Worm (Caenorhabditis elegans) whole organism, L4 larva: ENCODE results near the gene Y39G8B.10.
"Not testable (repeated sequence)": the region's sequence is repeated elsewhere in the genome, so short reads cannot be mapped to it uniquely, and the experiment has no call there.

Source experiments
- D1046.2 ChIP-seq: fragments of 200-800 bp; sonication (Bioruptor generic); IDR thresholded peaks from 2 replicates; pipeline ENCODE4 v1.3.6; 2022; ENCODE audit warnings: missing genetic modification characterization, missing compliant biosample characterization
- F26F4.8 ChIP-seq: fragments of 200-800 bp; sonication (Bioruptor generic); conservative IDR thresholded peaks from 2 replicates; pipeline ENCODE4 v1.3.6; 2022; ENCODE audit warnings: missing genetic modification characterization, missing compliant biosample characterization
- F44E2.7 ChIP-seq: fragments of 200-800 bp; sonication (Bioruptor generic); IDR thresholded peaks from 2 replicates; pipeline ENCODE4 v2.1.2; 2022; ENCODE audit warnings: missing genetic modification characterization, missing compliant biosample characterization
- F49E8.2 ChIP-seq: sonication (generic microtip); optimal IDR thresholded peaks from 2 replicates; lab custom pipeline; 2016; ENCODE audit warnings: missing compliant biosample characterization, mild to moderate bottlenecking, missing genetic modification characterization, borderline replicate concordance
- T26A8.4 ChIP-seq: fragments of 200-800 bp; sonication (Bioruptor generic); IDR thresholded peaks from 2 replicates; pipeline ENCODE4 v1.3.6; 2022; ENCODE audit warnings: missing genetic modification characterization, missing compliant biosample characterization
- Y105C5A.15 ChIP-seq: fragments of 200-800 bp; sonication (Bioruptor generic); IDR thresholded peaks from 2 replicates; pipeline ENCODE4 v1.3.6; 2022; ENCODE audit warnings: missing genetic modification characterization, missing compliant biosample characterization
- Y48G9A.11 ChIP-seq: fragments of 200-800 bp; sonication (Bioruptor generic); IDR thresholded peaks from 2 replicates; pipeline ENCODE4 v1.3.6; 2022; ENCODE audit warnings: missing genetic modification reagents, missing genetic modification characterization, missing compliant biosample characterization
- Y5F2A.4 ChIP-seq: fragments of 200-800 bp; sonication (Bioruptor generic); optimal IDR thresholded peaks from 2 replicates; lab custom pipeline; 2018; ENCODE audit warnings: mild to moderate bottlenecking, missing genetic modification characterization, missing compliant biosample characterization
- Y75B8A.6 ChIP-seq: fragments of 200-800 bp; sonication (Bioruptor generic); IDR thresholded peaks from 2 replicates; pipeline ENCODE4 v1.3.6; 2022; ENCODE audit warnings: missing genetic modification reagents, missing genetic modification characterization, missing compliant biosample characterization
- arid-1 ChIP-seq: fragments of 200-800 bp; sonication (Bioruptor generic); conservative IDR thresholded peaks from 2 replicates; pipeline ENCODE4 v1.3.6; 2022; ENCODE audit warnings: missing genetic modification reagents, missing genetic modification characterization, missing compliant biosample characterization
- ces-1 ChIP-seq: fragments of 150-350 bp; sonication (generic microtip); optimal IDR thresholded peaks from 4 replicates; lab custom pipeline; 2014; ENCODE audit warnings: missing biosample characterization, missing genetic modification reagents, missing genetic modification characterization
- ctbp-1 ChIP-seq: fragments of 200-800 bp; sonication (Bioruptor generic); IDR thresholded peaks from 2 replicates; pipeline ENCODE4 v1.3.6; 2022; ENCODE audit warnings: missing genetic modification reagents, missing genetic modification characterization, missing compliant biosample characterization
- daf-8 ChIP-seq: fragments of 200-800 bp; sonication (Bioruptor generic); IDR thresholded peaks from 2 replicates; pipeline ENCODE4 v1.3.6; 2022; ENCODE audit warnings: missing genetic modification characterization, missing compliant biosample characterization
- dmd-6 ChIP-seq: fragments of 200-800 bp; sonication (Bioruptor generic); IDR thresholded peaks from 2 replicates; pipeline ENCODE4 v1.3.6; 2022; ENCODE audit warnings: missing genetic modification reagents, missing genetic modification characterization, missing compliant biosample characterization
- dmd-8 ChIP-seq: fragments of 200-800 bp; sonication (Bioruptor generic); IDR thresholded peaks from 2 replicates; pipeline ENCODE4 v1.3.6; 2022; ENCODE audit warnings: missing genetic modification characterization, missing compliant biosample characterization
- duxl-1 ChIP-seq: sonication (generic microtip); optimal IDR thresholded peaks from 2 replicates; lab custom pipeline; 2016; ENCODE audit warnings: mild to moderate bottlenecking, missing genetic modification characterization, moderate library complexity, missing compliant biosample characterization; ENCODE audit not compliant: poor library complexity
- dve-1 ChIP-seq: sonication (generic microtip); optimal IDR thresholded peaks from 2 replicates; lab custom pipeline; 2017; ENCODE audit warnings: antibody characterized with exemption, mild to moderate bottlenecking, missing genetic modification characterization, missing compliant biosample characterization; ENCODE audit not compliant: insufficient read depth
- egl-43 ChIP-seq: fragments of 200-800 bp; sonication (Bioruptor generic); IDR thresholded peaks from 2 replicates; pipeline ENCODE4 v1.3.6; 2022; ENCODE audit warnings: missing genetic modification reagents, missing genetic modification characterization, missing compliant biosample characterization
- fos-1 ChIP-seq: fragments of 150-350 bp; optimal IDR thresholded peaks from 2 replicates; lab custom pipeline; 2014; ENCODE audit warnings: missing biosample characterization, missing genetic modification characterization
- hmg-1.1 ChIP-seq: fragments of 200-800 bp; sonication (Bioruptor generic); IDR thresholded peaks from 2 replicates; pipeline ENCODE4 v1.3.6; 2022; ENCODE audit warnings: missing genetic modification reagents, missing genetic modification characterization, missing compliant biosample characterization
- lim-7 ChIP-seq: fragments of 200-800 bp; sonication (Bioruptor generic); IDR thresholded peaks from 2 replicates; pipeline ENCODE4 v1.3.6; 2022; ENCODE audit warnings: missing genetic modification characterization, missing compliant biosample characterization
- lin-29 ChIP-seq: fragments of 200-800 bp; sonication (Bioruptor generic); IDR thresholded peaks from 2 replicates; pipeline ENCODE4 v1.3.6; 2022; ENCODE audit warnings: missing genetic modification reagents, missing genetic modification characterization, missing compliant biosample characterization
- madf-5 ChIP-seq, 2 experiments: fragments of 200-800 bp; sonication (Bioruptor generic); IDR thresholded peaks; 2 replicates each; pipeline ENCODE4 v1.3.6; 2022; ENCODE audit warnings: missing compliant biosample characterization in 2 of 2, missing genetic modification characterization in 2 of 2
- mxl-2 ChIP-seq: fragments of 200-800 bp; sonication (Bioruptor generic); conservative IDR thresholded peaks from 2 replicates; pipeline ENCODE4 v1.3.6; 2022; ENCODE audit warnings: missing genetic modification reagents, missing genetic modification characterization, missing compliant biosample characterization
- mxl-3 ChIP-seq: fragments of 200-800 bp; sonication (Bioruptor generic); optimal IDR thresholded peaks from 2 replicates; lab custom pipeline; 2018; ENCODE audit warnings: mild to moderate bottlenecking, missing genetic modification characterization, missing compliant biosample characterization
- nhr-10 ChIP-seq: fragments of 150-350 bp; optimal IDR thresholded peaks from 2 replicates; lab custom pipeline; 2014; ENCODE audit warnings: missing biosample characterization, missing genetic modification characterization
- nhr-102 ChIP-seq: sonication (generic microtip); optimal IDR thresholded peaks from 2 replicates; lab custom pipeline; 2016; ENCODE audit warnings: mild to moderate bottlenecking, missing genetic modification characterization, moderate library complexity, missing compliant biosample characterization
- nhr-41 ChIP-seq: fragments of 200-800 bp; sonication (Bioruptor generic); IDR thresholded peaks from 2 replicates; pipeline ENCODE4 v1.3.6; 2022; ENCODE audit warnings: missing genetic modification reagents, missing genetic modification characterization, missing compliant biosample characterization
- nhr-42 ChIP-seq: fragments of 200-800 bp; sonication (Bioruptor generic); IDR thresholded peaks from 2 replicates; pipeline ENCODE4 v1.3.6; 2022; ENCODE audit warnings: missing genetic modification characterization, missing compliant biosample characterization
- pha-4 ChIP-seq, 2 experiments: fragments of 150-350 bp in 1 of 2; fragments of 200-800 bp in 1 of 2; sonication (Bioruptor generic) in 1 of 2; IDR thresholded peaks in 1 of 2; optimal IDR thresholded peaks in 1 of 2; 2 replicates each; pipeline versions ENCODE4 v1.3.6 to Lab custom; 2014 to 2022; ENCODE audit warnings: missing genetic modification characterization in 2 of 2, missing genetic modification reagents in 2 of 2, missing biosample characterization in 1 of 2, missing compliant biosample characterization in 1 of 2
- php-3 ChIP-seq: fragments of 200-800 bp; sonication (Bioruptor generic); IDR thresholded peaks from 2 replicates; pipeline ENCODE4 v1.3.6; 2022; ENCODE audit warnings: missing genetic modification reagents, missing genetic modification characterization, missing compliant biosample characterization
- pqm-1 ChIP-seq: sonication (generic microtip); optimal IDR thresholded peaks from 2 replicates; lab custom pipeline; 2017; ENCODE audit warnings: missing biosample characterization, missing genetic modification characterization
- saeg-2 ChIP-seq: fragments of 200-800 bp; sonication (Bioruptor generic); IDR thresholded peaks from 2 replicates; pipeline ENCODE4 v1.3.6; 2022; ENCODE audit warnings: missing genetic modification reagents, missing genetic modification characterization, missing compliant biosample characterization
- sdz-12 ChIP-seq: fragments of 200-800 bp; sonication (Bioruptor generic); optimal IDR thresholded peaks from 2 replicates; lab custom pipeline; 2018; ENCODE audit warnings: mild to moderate bottlenecking, missing genetic modification characterization, missing compliant biosample characterization
- set-16 ChIP-seq: fragments of 200-800 bp; sonication (Bioruptor generic); IDR thresholded peaks from 2 replicates; pipeline ENCODE4 v1.3.6; 2022; ENCODE audit warnings: missing genetic modification reagents, missing genetic modification characterization, missing compliant biosample characterization
- skn-1 ChIP-seq: fragments of 150-350 bp; optimal IDR thresholded peaks from 2 replicates; lab custom pipeline; 2014; ENCODE audit warnings: missing biosample characterization, missing genetic modification characterization
- snpc-1.2 ChIP-seq: fragments of 200-800 bp; sonication (Bioruptor generic); IDR thresholded peaks from 2 replicates; pipeline ENCODE4 v1.3.6; 2022; ENCODE audit warnings: missing genetic modification reagents, missing genetic modification characterization, missing compliant biosample characterization
- spr-3 ChIP-seq: fragments of 200-800 bp; sonication (Bioruptor generic); optimal IDR thresholded peaks from 2 replicates; lab custom pipeline; 2018; ENCODE audit warnings: mild to moderate bottlenecking, missing genetic modification characterization, missing compliant biosample characterization
- vab-7 ChIP-seq: fragments of 200-800 bp; sonication (Bioruptor generic); IDR thresholded peaks from 2 replicates; pipeline ENCODE4 v1.3.6; 2022; ENCODE audit warnings: missing genetic modification reagents, missing genetic modification characterization, missing compliant biosample characterization
- zfp-3 ChIP-seq: fragments of 200-800 bp; sonication (Bioruptor generic); conservative IDR thresholded peaks from 2 replicates; pipeline ENCODE4 v1.3.6; 2022; ENCODE audit warnings: missing genetic modification reagents, missing genetic modification characterization, missing compliant biosample characterization
- zip-11 ChIP-seq: fragments of 200-800 bp; sonication (Bioruptor generic); IDR thresholded peaks from 2 replicates; pipeline ENCODE4 v1.3.6; 2022; ENCODE audit warnings: missing genetic modification characterization, missing compliant biosample characterization

Y39G8B.10 gene

DNA sequence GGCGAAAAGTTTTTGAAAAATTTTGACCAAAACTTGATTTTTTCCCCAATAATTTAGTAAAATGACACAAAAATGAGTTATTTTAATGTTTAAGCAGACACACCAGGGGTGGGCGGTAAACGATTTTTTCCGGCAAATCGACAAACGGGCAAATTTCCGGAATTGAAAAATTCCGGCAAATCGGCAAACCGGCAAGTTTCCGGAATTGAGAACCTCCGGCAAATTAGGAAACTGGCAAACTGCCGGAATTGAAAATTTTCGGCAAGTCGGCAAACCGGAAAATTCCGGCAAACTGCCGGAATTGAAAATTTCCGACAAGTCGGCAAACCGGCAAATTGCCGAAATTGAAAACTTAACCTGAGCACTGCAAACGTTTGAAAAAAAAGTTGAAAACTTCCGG, 49.8 kb upstream of the Y39G8B.10 start (continued):
- no peak for TF ChIP-seq sdz-12 (GFP tag; lab: Kevin White, UChicago)
- TF ChIP-seq set-16 (GFP tag; lab: Robert Waterston, UW), result peak; percentile 11; the same call in 1 of the 2 replicates
- no peak for TF ChIP-seq lim-7 (GFP tag; lab: Robert Waterston, UW)
- TF ChIP-seq mxl-3 (GFP tag; lab: Kevin White, UChicago), result no peak
- no peak for TF ChIP-seq dve-1 (tag; lab: Kevin White, UChicago)
- TF ChIP-seq zfp-3 (GFP tag; lab: Robert Waterston, UW), result no peak
- TF ChIP-seq ces-1 (GFP tag; lab: Kevin White, UChicago), result no peak
- TF ChIP-seq nhr-10, result no peak
- TF ChIP-seq arid-1 (GFP tag; lab: Robert Waterston, UW), result 0 out of 2 replicates have a peak, but pooled peaks have one; percentile 15
- TF ChIP-seq F49E8.2 (tag; lab: Kevin White, UChicago), result no peak
- no peak for TF ChIP-seq pqm-1 (tag; lab: Kevin White, UChicago)
- TF ChIP-seq hmg-1.1 (GFP tag; lab: Robert Waterston, UW), result 0 out of 2 replicates have a peak, but pooled peaks have one; percentile 12
- TF ChIP-seq duxl-1 (tag; lab: Kevin White, UChicago), result no peak
- TF ChIP-seq dmd-6 (GFP tag; lab: Robert Waterston, UW), result no peak
- no peak for TF ChIP-seq Y5F2A.4 (GFP tag; lab: Kevin White, UChicago)
- TF ChIP-seq nhr-102 (tag; lab: Kevin White, UChicago), result peak; percentile 13
- TF ChIP-seq, all 104 proteins: peak for 9

- not testable (repeated sequence) for TF ChIP-seq fos-1; skn-1 (tag; lab: Kevin White, UChicago); set-16 (GFP tag; lab: Robert Waterston, UW)
These were observed 38.3 kb upstream of the Y39G8B.10 start, which contains the start of gene F01D5.10 for ce11 chrII:14021230-14021629. F01D5.10 (minus strand) TSS chrII:14021330.

DNA sequence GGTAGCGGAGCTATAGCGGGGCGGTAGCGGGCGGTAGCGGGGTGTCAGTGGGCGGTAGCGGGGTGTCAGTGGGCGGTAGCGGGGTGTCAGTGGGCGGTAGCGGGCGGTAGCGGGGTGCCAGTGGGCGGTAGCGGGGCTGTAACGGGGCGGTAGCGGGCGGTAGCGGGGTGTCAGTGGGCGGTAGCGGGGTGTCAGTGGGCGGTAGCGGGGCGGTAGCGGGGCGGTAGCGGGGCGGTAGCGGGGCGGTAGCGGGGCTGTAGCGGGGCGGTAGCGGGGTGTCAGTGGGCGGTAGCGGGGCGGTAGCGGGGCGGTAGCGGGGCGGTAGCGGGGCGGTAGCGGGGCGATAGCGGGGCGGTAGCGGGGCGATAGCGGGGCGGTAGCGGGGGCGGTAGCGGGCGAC, 36.7 kb upstream of the Y39G8B.10 start:
- TF ChIP-seq nhr-42 (GFP tag; lab: Robert Waterston, UW) (peak; percentile 69), spr-3 (GFP tag; lab: Kevin White, UChicago) (peak; percentile 2), php-3 (peak; percentile 63; the same call in 1 of the 2 replicates), F44E2.7 (GFP tag; lab: Robert Waterston, UW) (0 out of 2 replicates have a peak, but pooled peaks have one; percentile 60), ctbp-1 (GFP tag; lab: Robert Waterston, UW) (peak; percentile 45; the same call in 1 of the 2 replicates), set-16 (GFP tag; lab: Robert Waterston, UW) (peak; percentile 100), D1046.2 (GFP tag; lab: Robert Waterston, UW) (peak; percentile 81; the same call in 1 of the 2 replicates), saeg-2 (GFP tag; lab: Robert Waterston, UW) (0 out of 2 replicates have a peak, but pooled peaks have one; percentile 40), Y48G9A.11 (GFP tag; lab: Robert Waterston, UW) (peak; percentile 40; the same call in 1 of the 2 replicates), snpc-1.2 (0 out of 2 replicates have a peak, but pooled peaks have one; percentile 57), nhr-41 (GFP tag; lab: Robert Waterston, UW) (peak; percentile 33; the same call in 1 of the 2 replicates), T26A8.4 (GFP tag; lab: Robert Waterston, UW) (peak; percentile 56; the same call in 1 of the 2 replicates), F26F4.8 (GFP tag; lab: Robert Waterston, UW) (peak; percentile 40; the same call in 1 of the 2 replicates), lin-29 (peak; percentile 38; the same call in 1 of the 2 replicates), zip-11 (GFP tag; lab: Robert Waterston, UW) (0 out of 2 replicates have a peak, but pooled peaks have one; percentile 20), pha-4 (GFP tag; IDR thresholded peaks at IDR 0.05; lab: Robert Waterston, UW) (peak; percentile 85; the same call in 1 of the 2 replicates), dmd-8 (peak; percentile 76; the same call in 1 of the 2 replicates), daf-8 (0 out of 2 replicates have a peak, but pooled peaks have one; percentile 43), madf-5 (GFP tag; IDR thresholded peaks at IDR 0.05; lab: Robert Waterston, UW) (0 out of 4 replicates have a peak, but pooled peaks of 1 of the 2 experiments have one; percentile 16), Y105C5A.15 (GFP tag; lab: Robert Waterston, UW) (peak; percentile 44; the same call in 1 of the 2 replicates), mxl-2 (GFP tag; lab: Robert Waterston, UW) (0 out of 2 replicates have a peak, but pooled peaks have one; percentile 40), vab-7 (GFP tag; lab: Robert Waterston, UW) (peak; percentile 56; the same call in 1 of the 2 replicates), egl-43 (GFP tag; lab: Robert Waterston, UW) (peak; percentile 82), lim-7 (GFP tag; lab: Robert Waterston, UW) (peak; percentile 36; the same call in 1 of the 2 replicates), Y75B8A.6 (GFP tag; lab: Robert Waterston, UW) (0 out of 2 replicates have a peak, but pooled peaks have one; percentile 18)
- TF ChIP-seq pha-4 (tag; optimal IDR thresholded peaks at IDR 0.05; lab: Kevin White, UChicago), result not testable (repeated sequence)
